Fruit fly (Drosophila melanogaster) whole organism, wandering third instar larva: ENCODE measurements around the gene mRpL4.
A peak's percentile ranks its signal among the peaks of the same experiment; 100 is the strongest.

Experiments used
- Abd-B ChIP-seq: fragments of >200 bp; optimal IDR thresholded peaks from 2 replicates; lab custom pipeline; 2017; ENCODE audit warnings: missing biosample characterization, missing genetic modification characterization
- CG32264 ChIP-seq: fragments of 200-800 bp; sonication (Bioruptor generic); optimal IDR thresholded peaks from 2 replicates; lab custom pipeline; 2016; ENCODE audit warnings: missing biosample characterization, missing genetic modification characterization
- CG9705 ChIP-seq: fragments of 200-800 bp; sonication (Bioruptor generic); optimal IDR thresholded peaks from 2 replicates; lab custom pipeline; 2018; ENCODE audit warnings: missing biosample characterization, mild to moderate bottlenecking, missing genetic modification characterization
- CrebA ChIP-seq: fragments of 200-800 bp; sonication (Bioruptor generic); optimal IDR thresholded peaks from 2 replicates; lab custom pipeline; 2016; ENCODE audit warnings: missing biosample characterization, mild to moderate bottlenecking, missing genetic modification characterization, borderline replicate concordance
- Dfd ChIP-seq: fragments of >200 bp; optimal IDR thresholded peaks from 2 replicates; lab custom pipeline; 2017; ENCODE audit warnings: missing biosample characterization, missing genetic modification characterization
- Dif ChIP-seq: fragments of 200-275, 200-300 bp; sonication (Bioruptor generic); optimal IDR thresholded peaks from 2 replicates; lab custom pipeline; 2018; ENCODE audit warnings: missing biosample characterization, missing genetic modification characterization; ENCODE audit not compliant: partially characterized antibody
- GATAd ChIP-seq: sonication (Bioruptor generic); optimal IDR thresholded peaks from 2 replicates; lab custom pipeline; 2016; ENCODE audit warnings: missing biosample characterization, missing genetic modification characterization
- HLH106 ChIP-seq: fragments of 200-800 bp; optimal IDR thresholded peaks from 3 replicates; lab custom pipeline; 2019; ENCODE audit warnings: missing biosample characterization, mild to moderate bottlenecking, missing genetic modification characterization, moderate library complexity
- Hnf4 ChIP-seq: fragments of 200-800 bp; sonication (Bioruptor generic); optimal IDR thresholded peaks from 2 replicates; lab custom pipeline; 2016; ENCODE audit warnings: missing biosample characterization, mild to moderate bottlenecking, missing genetic modification characterization
- Hr78 ChIP-seq: fragments of >200 bp; optimal IDR thresholded peaks from 2 replicates; lab custom pipeline; 2017; ENCODE audit warnings: missing biosample characterization, missing genetic modification characterization
- Hr83 ChIP-seq: fragments of 200-300 bp; sonication (Bioruptor generic); optimal IDR thresholded peaks from 2 replicates; lab custom pipeline; 2016; ENCODE audit warnings: missing biosample characterization, mild to moderate bottlenecking, missing genetic modification characterization, moderate library complexity; ENCODE audit not compliant: poor library complexity, severe bottlenecking
- Jra ChIP-seq: sonication (Bioruptor generic); optimal IDR thresholded peaks from 2 replicates; lab custom pipeline; 2016; ENCODE audit warnings: missing biosample characterization, missing genetic modification characterization
- Mio ChIP-seq: sonication (Bioruptor generic); optimal IDR thresholded peaks from 2 replicates; lab custom pipeline; 2016; ENCODE audit warnings: missing biosample characterization, missing genetic modification characterization
- Myc ChIP-seq: fragments of >200 bp; optimal IDR thresholded peaks from 2 replicates; lab custom pipeline; 2017
- N ChIP-seq: fragments of >200 bp; optimal IDR thresholded peaks from 2 replicates; lab custom pipeline; 2018; ENCODE audit warnings: missing biosample characterization, missing external identifiers, missing genetic modification characterization
- OdsH ChIP-seq: fragments of 200-800 bp; sonication (Bioruptor generic); optimal IDR thresholded peaks from 2 replicates; lab custom pipeline; 2016; ENCODE audit warnings: missing biosample characterization, mild to moderate bottlenecking, missing genetic modification characterization
- Rel ChIP-seq, 2 experiments: fragments of 200-800 bp; sonication (Bioruptor generic) in 1 of 2; optimal IDR thresholded peaks; 2 replicates in 1 of 2; 3 replicates in 1 of 2; lab custom pipeline; 2016 to 2019; ENCODE audit warnings: mild to moderate bottlenecking in 2 of 2, missing biosample characterization in 2 of 2, missing genetic modification characterization in 2 of 2, moderate library complexity in 1 of 2
- Sp1 ChIP-seq: fragments of 200-800 bp; sonication (Bioruptor generic); optimal IDR thresholded peaks from 3 replicates; lab custom pipeline; 2019; ENCODE audit warnings: missing biosample characterization, mild to moderate bottlenecking, missing genetic modification characterization, moderate library complexity
- Vsx2 ChIP-seq: fragments of 200-300, 225-300 bp; sonication (Bioruptor generic); optimal IDR thresholded peaks from 2 replicates; lab custom pipeline; 2018; ENCODE audit warnings: missing biosample characterization, missing genetic modification characterization; ENCODE audit not compliant: partially characterized antibody
- br ChIP-seq: fragments of 200-800 bp; sonication (Bioruptor generic); optimal IDR thresholded peaks from 2 replicates; lab custom pipeline; 2016; ENCODE audit warnings: missing biosample characterization, missing genetic modification characterization
- brk ChIP-seq: fragments of 200-800 bp; sonication (Bioruptor generic); optimal IDR thresholded peaks from 2 replicates; lab custom pipeline; 2016; ENCODE audit warnings: missing biosample characterization, mild to moderate bottlenecking, missing genetic modification characterization
- dl ChIP-seq, 2 experiments: fragments of 175-275, 200-275 bp in 1 of 2; fragments of 200-275 bp in 1 of 2; sonication (Bioruptor generic); optimal IDR thresholded peaks; lab custom pipeline; 2018; ENCODE audit warnings: mild to moderate bottlenecking in 2 of 2, missing biosample characterization in 2 of 2, missing genetic modification characterization in 2 of 2, moderate library complexity in 2 of 2; ENCODE audit not compliant: partially characterized antibody in 2 of 2, insufficient read depth in 1 of 2
- dmrt93B ChIP-seq: fragments of 200-800 bp; sonication (Bioruptor generic); optimal IDR thresholded peaks from 2 replicates; lab custom pipeline; 2018; ENCODE audit warnings: missing biosample characterization, mild to moderate bottlenecking, missing genetic modification characterization
- dsf ChIP-seq: sonication (Bioruptor generic); optimal IDR thresholded peaks from 2 replicates; lab custom pipeline; 2016; ENCODE audit warnings: missing biosample characterization, missing genetic modification characterization, borderline replicate concordance
- ey ChIP-seq: fragments of 200-800 bp; sonication (Bioruptor generic); optimal IDR thresholded peaks from 2 replicates; lab custom pipeline; 2016; ENCODE audit warnings: missing biosample characterization, missing genetic modification characterization
- foxo ChIP-seq, 2 experiments: fragments of 200-800 bp; sonication (Bioruptor generic); optimal IDR thresholded peaks; 2 replicates in 1 of 2; 3 replicates in 1 of 2; lab custom pipeline; 2016 to 2017; ENCODE audit warnings: missing biosample characterization in 2 of 2, missing genetic modification characterization in 2 of 2
- fru ChIP-seq: fragments of 200-800 bp; sonication (Bioruptor generic); optimal IDR thresholded peaks from 3 replicates; lab custom pipeline; 2016; ENCODE audit warnings: missing biosample characterization, mild to moderate bottlenecking, missing genetic modification characterization
- h ChIP-seq: fragments of 200-800 bp; sonication (Bioruptor generic); optimal IDR thresholded peaks from 3 replicates; lab custom pipeline; 2016; ENCODE audit warnings: missing biosample characterization, mild to moderate bottlenecking, missing genetic modification characterization
- jim ChIP-seq: fragments of 175-275, 200-325 bp; sonication (Bioruptor generic); optimal IDR thresholded peaks from 2 replicates; lab custom pipeline; 2016; ENCODE audit warnings: missing biosample characterization, mild to moderate bottlenecking, missing genetic modification characterization
- lola ChIP-seq: fragments of >200 bp; optimal IDR thresholded peaks from 2 replicates; lab custom pipeline; 2017; ENCODE audit warnings: missing biosample characterization, missing genetic modification characterization
- pan ChIP-seq: fragments of >200 bp; optimal IDR thresholded peaks from 2 replicates; lab custom pipeline; 2017
- psq ChIP-seq: fragments of 200-800 bp; sonication (Bioruptor generic); optimal IDR thresholded peaks from 3 replicates; lab custom pipeline; 2017; ENCODE audit warnings: missing biosample characterization, mild to moderate bottlenecking, missing genetic modification characterization, moderate library complexity
- rgr ChIP-seq: fragments of 200-800 bp; sonication (Bioruptor generic); optimal IDR thresholded peaks from 3 replicates; lab custom pipeline; 2016; ENCODE audit warnings: missing biosample characterization, mild to moderate bottlenecking, missing genetic modification characterization
- sage ChIP-seq: fragments of 200-800 bp; sonication (Bioruptor generic); optimal IDR thresholded peaks from 2 replicates; lab custom pipeline; 2016; ENCODE audit warnings: missing biosample characterization, mild to moderate bottlenecking, missing genetic modification characterization
- sv ChIP-seq: fragments of 200-800 bp; sonication (Bioruptor generic); optimal IDR thresholded peaks from 3 replicates; lab custom pipeline; 2016; ENCODE audit warnings: missing biosample characterization, missing genetic modification characterization
- tai ChIP-seq: sonication (Bioruptor generic); optimal IDR thresholded peaks from 2 replicates; lab custom pipeline; 2016; ENCODE audit warnings: missing biosample characterization, missing genetic modification characterization
- usp ChIP-seq: fragments of >200 bp; optimal IDR thresholded peaks from 2 replicates; lab custom pipeline; 2017; ENCODE audit warnings: missing biosample characterization, missing genetic modification characterization
- woc ChIP-seq: sonication (Bioruptor generic); optimal IDR thresholded peaks from 2 replicates; lab custom pipeline; 2016; ENCODE audit warnings: missing biosample characterization, mild to moderate bottlenecking, missing genetic modification characterization

Gene mRpL4

DNA sequence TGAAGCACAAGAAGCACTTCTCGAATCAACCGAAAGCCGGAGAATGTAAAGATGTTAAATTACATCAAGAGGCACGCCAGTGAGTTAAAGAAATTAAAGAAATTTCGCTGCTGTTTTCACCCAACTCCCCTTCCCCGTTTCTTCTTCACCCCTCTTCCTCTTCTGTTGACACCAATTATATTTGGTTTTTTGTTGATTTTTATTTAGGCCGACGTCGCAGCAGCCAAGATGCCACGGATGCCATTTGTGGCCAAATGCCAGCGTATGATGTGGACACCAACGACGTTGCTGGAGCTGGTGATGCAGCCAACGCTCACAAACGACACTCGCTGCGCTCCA lies 40.6 kb downstream of the mRpL4 start:
- TF ChIP-seq sv (GFP tag; lab: Kevin White, UChicago), result no peak
- no peak for TF ChIP-seq dmrt93B (GFP tag; lab: Kevin White, UChicago)
- no peak for TF ChIP-seq Jra
- no peak for TF ChIP-seq Hnf4 (GFP tag; lab: Kevin White, UChicago)
- TF ChIP-seq CrebA, result no peak
- TF ChIP-seq Vsx2 (GFP tag; lab: Kevin White, UChicago), result no peak
- TF ChIP-seq Rel (GFP tag; optimal IDR thresholded peaks at IDR 0.05; lab: Kevin White, UChicago), result no peak
- no peak for TF ChIP-seq Rel (tag; optimal IDR thresholded peaks at IDR 0.05; lab: Kevin White, UChicago)
- TF ChIP-seq OdsH (GFP tag; lab: Kevin White, UChicago), result no peak
- no peak for TF ChIP-seq psq (GFP tag; lab: Kevin White, UChicago)
- TF ChIP-seq rgr (GFP tag; lab: Kevin White, UChicago), result no peak
- TF ChIP-seq Sp1 (GFP tag; lab: Kevin White, UChicago), result no peak

DNA sequence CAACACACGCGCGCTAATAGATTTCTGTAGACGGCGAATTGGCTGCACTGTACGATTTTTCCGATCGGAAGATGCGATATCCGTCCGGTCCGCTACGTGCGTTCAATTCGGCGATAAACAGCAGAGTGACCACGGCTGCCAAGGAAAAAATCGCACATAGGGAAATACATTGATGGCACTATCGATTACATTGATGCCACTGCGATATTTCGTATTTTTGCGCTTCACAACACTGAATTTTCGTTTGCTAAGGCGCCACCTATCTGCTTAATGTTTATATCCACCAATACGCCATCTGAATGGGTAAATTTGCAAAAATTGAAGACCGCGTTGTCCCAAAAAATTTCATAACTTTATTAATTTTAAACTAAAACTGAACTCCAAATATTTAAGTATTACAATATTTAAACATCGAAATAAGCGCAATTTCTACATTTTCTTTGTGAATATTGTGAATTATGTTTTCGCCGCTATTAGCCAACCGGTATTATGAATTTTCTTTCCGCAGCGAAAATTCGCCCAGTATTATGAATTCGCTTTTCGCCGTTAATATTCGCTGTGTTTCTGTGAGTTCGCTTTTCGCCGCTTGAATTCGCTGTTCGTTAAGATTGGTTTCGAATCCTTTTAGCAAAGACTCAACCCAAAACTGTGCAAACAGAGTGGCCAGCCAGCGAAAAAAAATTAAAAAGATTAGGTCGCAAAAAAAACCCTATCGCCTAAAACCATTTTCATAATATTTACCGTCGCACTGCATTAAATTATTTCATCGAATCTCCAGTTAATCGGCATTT lies 41.1 kb downstream of the mRpL4 start, which contains the start of the genes crp and pkaap:
Gene crp (minus strand): TSS at position 129 of the 791 bp plus-strand sequence.
Gene pkaap (plus strand): TSS at position 689 of the 791 bp plus-strand sequence.
- no peak for TF ChIP-seq Hr78 (GFP tag; lab: Kevin White, UChicago)
- peak; percentile 73 for TF ChIP-seq fru (GFP tag; lab: Kevin White, UChicago)
- peak; percentile 34 for TF ChIP-seq psq (GFP tag; lab: Kevin White, UChicago)
- TF ChIP-seq usp (GFP tag; lab: Kevin White, UChicago), result no peak
- peak; percentile 84 for TF ChIP-seq Dif (GFP tag; lab: Kevin White, UChicago)
- TF ChIP-seq Dfd (GFP tag; lab: Kevin White, UChicago), result no peak
- peak; percentile 48 for TF ChIP-seq woc (GFP tag; lab: Kevin White, UChicago)
- peak; percentile 92 for TF ChIP-seq Hnf4 (GFP tag; lab: Kevin White, UChicago)
- no peak for TF ChIP-seq N
- TF ChIP-seq foxo (GFP tag; optimal IDR thresholded peaks at IDR 0.05; lab: Kevin White, UChicago), result peak; percentile 66 to 88
- peak; percentile 42 for TF ChIP-seq dmrt93B (GFP tag; lab: Kevin White, UChicago)
- peak; percentile 98 for TF ChIP-seq Vsx2 (GFP tag; lab: Kevin White, UChicago)
- TF ChIP-seq dsf, result peak; percentile 73
- peak; percentile 53 for TF ChIP-seq Mio
- peak in 1 of 2 experiments; percentile 62 for TF ChIP-seq dl (GFP tag; optimal IDR thresholded peaks at IDR 0.05; lab: Kevin White, UChicago; ENCODE audit: insufficient read depth in 1 of 2, partially characterized antibody in 2 of 2)
- TF ChIP-seq Myc (lab: Kevin White, UChicago), result peak; percentile 86
- TF ChIP-seq CrebA, result no peak
- TF ChIP-seq CG32264 (GFP tag; lab: Kevin White, UChicago), result peak; percentile 44
- no peak for TF ChIP-seq pan (lab: Kevin White, UChicago)
- peak; percentile 80 for TF ChIP-seq brk
- TF ChIP-seq sv (GFP tag; lab: Kevin White, UChicago), result peak; percentile 93
- no peak for TF ChIP-seq Abd-B (GFP tag; lab: Kevin White, UChicago)
- TF ChIP-seq OdsH (GFP tag; lab: Kevin White, UChicago), result peak; percentile 74
- TF ChIP-seq Hr83, result peak; percentile 97
- TF ChIP-seq br (GFP tag; lab: Kevin White, UChicago), result peak; percentile 76
- TF ChIP-seq CG9705 (GFP tag; lab: Kevin White, UChicago), result peak; percentile 58
- TF ChIP-seq jim (GFP tag; lab: Kevin White, UChicago), result peak; percentile 90
- peak; percentile 51 for TF ChIP-seq Rel (GFP tag; optimal IDR thresholded peaks at IDR 0.05; lab: Kevin White, UChicago)
- TF ChIP-seq Rel (tag; optimal IDR thresholded peaks at IDR 0.05; lab: Kevin White, UChicago), result peak; percentile 47
- peak; percentile 86 for TF ChIP-seq h (GFP tag; lab: Kevin White, UChicago)
- peak; percentile 85 for TF ChIP-seq Jra
- TF ChIP-seq lola (GFP tag; lab: Kevin White, UChicago), result no peak
- TF ChIP-seq tai (GFP tag; lab: Kevin White, UChicago), result peak; percentile 97
- TF ChIP-seq sage (GFP tag; lab: Kevin White, UChicago), result peak; percentile 63
- peak; percentile 61 for TF ChIP-seq Sp1 (GFP tag; lab: Kevin White, UChicago)
- TF ChIP-seq rgr (GFP tag; lab: Kevin White, UChicago), result peak; percentile 86
- peak; percentile 64 for TF ChIP-seq GATAd (GFP tag; lab: Kevin White, UChicago)
- peak; percentile 64 for TF ChIP-seq HLH106 (tag; lab: Kevin White, UChicago)
- peak; percentile 76 for TF ChIP-seq ey
